Worm (Caenorhabditis elegans): ENCODE data around the gene pepm-1.

The pepm-1 gene

DNA sequence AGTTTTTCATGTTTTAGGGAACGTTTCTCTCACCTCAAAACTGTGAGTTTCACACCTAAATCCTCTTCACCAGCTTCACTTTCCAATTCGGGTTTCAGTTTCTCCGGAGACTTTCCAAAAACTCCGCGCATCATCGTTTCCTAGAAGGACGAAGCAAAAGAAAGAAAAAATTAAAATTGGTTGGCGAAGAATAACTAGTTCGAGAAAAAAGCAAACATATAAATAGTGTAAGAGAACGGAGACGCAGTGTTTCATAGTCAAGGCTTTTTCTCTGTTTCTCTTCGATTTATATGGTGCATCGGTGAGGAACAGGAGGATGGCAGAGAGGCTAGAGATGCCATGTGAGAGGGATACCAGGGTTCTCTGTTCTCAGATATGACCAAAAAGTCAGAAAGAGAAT is 6.2 kb upstream of the pepm-1 start, which contains the start of gene F47B8.3:
F47B8.3 (minus strand) TSS at position 261 of the 400 bp plus-strand sequence.
- TF ChIP-seq nhr-90 (tag; optimal IDR thresholded peaks at IDR 0.05): no peak
- no peak for TF ChIP-seq attf-5 (GFP tag; optimal IDR thresholded peaks at IDR 0.05)
- TF ChIP-seq cebp-1 (GFP tag; IDR thresholded peaks at IDR 0.05): no peak
- peak; percentile 70 for TF ChIP-seq cebp-1 (tag; optimal IDR thresholded peaks at IDR 0.05)
- peak; percentile 75; the same call in 1 of the 2 replicates for TF ChIP-seq hmg-1.2 (GFP tag; IDR thresholded peaks at IDR 0.05)

DNA sequence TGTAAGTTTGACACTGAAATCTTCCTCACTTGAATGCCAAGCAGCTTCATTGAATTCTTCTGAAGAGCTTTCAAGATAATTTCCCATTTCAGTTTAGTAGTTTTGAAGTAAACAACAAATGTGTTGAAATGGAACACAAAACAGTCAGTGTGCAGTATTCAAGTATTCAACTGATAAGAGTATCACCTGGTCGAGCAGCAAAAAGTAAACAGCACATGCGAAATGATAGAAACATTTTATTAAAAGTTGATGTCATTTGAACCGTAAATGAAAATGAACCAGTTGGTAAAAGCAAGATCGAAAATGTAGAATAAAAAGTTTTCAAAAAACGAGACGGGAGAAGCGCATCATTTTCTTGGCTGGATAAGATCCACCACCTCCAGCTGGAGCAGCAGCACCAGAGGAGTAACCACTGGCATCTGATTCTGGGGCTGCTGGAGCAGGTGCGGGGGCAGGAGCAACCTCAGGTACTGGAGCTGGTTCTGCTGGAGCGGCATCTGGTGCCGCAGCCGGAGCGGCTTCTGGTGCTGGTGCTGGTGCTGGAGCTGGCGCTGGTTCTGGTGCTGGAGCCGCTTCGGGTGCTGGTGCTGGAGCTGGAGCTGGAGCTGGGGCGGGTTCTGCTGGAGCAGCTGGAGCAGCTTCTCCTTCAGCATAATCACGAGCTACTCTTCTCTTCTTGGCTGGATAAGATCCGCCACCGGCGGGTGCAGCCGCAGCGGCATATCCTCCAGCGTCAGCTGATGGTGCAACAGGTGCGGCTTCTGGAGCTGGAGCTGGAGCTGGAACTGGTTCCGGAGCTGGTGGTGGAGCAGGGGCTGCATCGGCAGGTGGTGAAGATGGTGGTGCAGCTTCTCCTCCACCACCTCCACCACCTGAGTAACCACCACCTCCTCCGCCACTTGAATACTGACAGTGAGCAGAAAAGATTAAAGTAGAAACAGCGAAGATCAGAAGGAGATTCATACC is 4.1 kb upstream of the pepm-1 start, which contains the start of the genes F47B8.4 and F47B8.18:
F47B8.4 (minus strand) TSS at position 172 of the 966 bp plus-strand sequence.
F47B8.18 (minus strand) TSS at position 963 of the 966 bp plus-strand sequence.
- no peak for TF ChIP-seq ztf-6 (GFP tag; IDR thresholded peaks at IDR 0.05)
- TF ChIP-seq dpl-1 (GFP tag; optimal IDR thresholded peaks at IDR 0.05): no peak
- TF ChIP-seq ztf-26 (tag; optimal IDR thresholded peaks at IDR 0.05): no peak
- no peak for TF ChIP-seq xnd-1 (tag; optimal IDR thresholded peaks at IDR 0.05)
- no peak for TF ChIP-seq nhr-90 (tag; optimal IDR thresholded peaks at IDR 0.05)
- TF ChIP-seq C06A6.2 (GFP tag; conservative IDR thresholded peaks at IDR 0.05): no peak
- TF ChIP-seq K12H6.12 (tag; optimal IDR thresholded peaks at IDR 0.05): no peak
- 0 out of 2 replicates have a peak, but pooled peaks have one; percentile 53 for TF ChIP-seq lin-26 (GFP tag; IDR thresholded peaks at IDR 0.05)
- no peak for TF ChIP-seq ztf-28 (GFP tag; IDR thresholded peaks at IDR 0.05)
- no peak for TF ChIP-seq lin-54 (GFP tag; optimal IDR thresholded peaks at IDR 0.05)
- TF ChIP-seq hmg-1.2 (GFP tag; IDR thresholded peaks at IDR 0.05): no peak
- no peak for TF ChIP-seq somi-1 (GFP tag; optimal IDR thresholded peaks at IDR 0.05)
- peak; percentile 95 for TF ChIP-seq zfh-2 (GFP tag; conservative IDR thresholded peaks at IDR 0.05)
- TF ChIP-seq hlh-12 (tag; optimal IDR thresholded peaks at IDR 0.05): no peak
- TF ChIP-seq ceh-100 (GFP tag; IDR thresholded peaks at IDR 0.05): no peak
- TF ChIP-seq ztf-25 (GFP tag; IDR thresholded peaks at IDR 0.05): no peak
- no peak for TF ChIP-seq ccch-3 (GFP tag; optimal IDR thresholded peaks at IDR 0.05)
- TF ChIP-seq Y67H2A.10 (GFP tag; conservative IDR thresholded peaks at IDR 0.05): no peak
- no peak for TF ChIP-seq rpc-1 (optimal IDR thresholded peaks at IDR 0.05)
- no peak for TF ChIP-seq rpc-1 (tag; optimal IDR thresholded peaks at IDR 0.05)
- no peak for TF ChIP-seq Y53F4B.3 (GFP tag; IDR thresholded peaks at IDR 0.05)
- no peak for TF ChIP-seq attf-6 (GFP tag; IDR thresholded peaks at IDR 0.05)
- no peak for TF ChIP-seq aptf-2 (GFP tag; conservative IDR thresholded peaks at IDR 0.05)
- peak; percentile 99 for TF ChIP-seq egrh-3 (GFP tag; IDR thresholded peaks at IDR 0.05)
- no peak for TF ChIP-seq madf-6 (GFP tag; IDR thresholded peaks at IDR 0.05)
- peak; percentile 15 for TF ChIP-seq sptf-2 (GFP tag; optimal IDR thresholded peaks at IDR 0.05)
- TF ChIP-seq ceh-58 (GFP tag; IDR thresholded peaks at IDR 0.05): no peak
- no peak for TF ChIP-seq hrde-1 (tag; optimal IDR thresholded peaks at IDR 0.05; ENCODE audit: borderline replicate concordance)
- TF ChIP-seq F22D6.2 (tag; optimal IDR thresholded peaks at IDR 0.05): no peak
- TF ChIP-seq snpc-1.1 (tag; optimal IDR thresholded peaks at IDR 0.05; ENCODE audit: insufficient read depth): no peak
- TF ChIP-seq C17E4.6 (GFP tag; IDR thresholded peaks at IDR 0.05): no peak
- no peak for TF ChIP-seq madf-8 (GFP tag; conservative IDR thresholded peaks at IDR 0.05)
- TF ChIP-seq Y79H2A.3 (GFP tag; conservative IDR thresholded peaks at IDR 0.05): no peak
- TF ChIP-seq nhr-80 (tag; optimal IDR thresholded peaks at IDR 0.05): peak; percentile 56
- TF ChIP-seq madf-10 (tag; optimal IDR thresholded peaks at IDR 0.05): no peak
- TF ChIP-seq mcd-1 (GFP tag; IDR thresholded peaks at IDR 0.05): peak; percentile 55; the same call in 1 of the 2 replicates
- no peak for TF ChIP-seq F23B12.7 (tag; optimal IDR thresholded peaks at IDR 0.05; ENCODE audit: insufficient read depth)
- TF ChIP-seq egl-18 (GFP tag; IDR thresholded peaks at IDR 0.05): no peak
- no peak for TF ChIP-seq nhr-120 (GFP tag; IDR thresholded peaks at IDR 0.05)
- no peak for TF ChIP-seq F33H1.4 (GFP tag; IDR thresholded peaks at IDR 0.05)
- TF ChIP-seq rcor-1 (GFP tag; IDR thresholded peaks at IDR 0.05): no peak
- no peak for TF ChIP-seq B0035.1 (tag; optimal IDR thresholded peaks at IDR 0.05)
- no peak for TF ChIP-seq die-1 (tag; optimal IDR thresholded peaks at IDR 0.05)
